Worm (Caenorhabditis elegans) whole organism, mixed stage, embryonic: ENCODE data around the gene srw-138.

Experiments used
- blmp-1 ChIP-seq: fragments of 150-350 bp; optimal IDR thresholded peaks from 2 replicates; lab custom pipeline; 2014; ENCODE audit warnings: missing biosample characterization, missing genetic modification characterization
- ceh-83 ChIP-seq: fragments of 200-800 bp; sonication (Bioruptor generic); optimal IDR thresholded peaks from 2 replicates; lab custom pipeline; 2018; ENCODE audit warnings: mild to moderate bottlenecking, missing genetic modification characterization, missing compliant biosample characterization
- ces-1 ChIP-seq: fragments of 150-350 bp; optimal IDR thresholded peaks from 2 replicates; lab custom pipeline; 2014; ENCODE audit warnings: missing biosample characterization, missing genetic modification reagents, missing genetic modification characterization
- elt-1 ChIP-seq: sonication (generic microtip); optimal IDR thresholded peaks from 2 replicates; lab custom pipeline; 2017; ENCODE audit warnings: missing genetic modification characterization, mild to moderate bottlenecking, missing compliant biosample characterization, antibody characterized with exemption, moderate library complexity, borderline replicate concordance; ENCODE audit not compliant: insufficient read depth
- elt-3 ChIP-seq: fragments of 150-350 bp; optimal IDR thresholded peaks from 2 replicates; lab custom pipeline; 2014; ENCODE audit warnings: missing biosample characterization, missing genetic modification characterization
- lin-13 ChIP-seq: fragments of 150-350 bp; optimal IDR thresholded peaks from 2 replicates; lab custom pipeline; 2014; ENCODE audit warnings: missing biosample characterization, missing genetic modification characterization
- lsy-2 ChIP-seq: fragments of 150-350 bp; optimal IDR thresholded peaks from 2 replicates; lab custom pipeline; 2014; ENCODE audit warnings: missing biosample characterization, missing genetic modification characterization
- nhr-12 ChIP-seq: fragments of 150-350 bp; optimal IDR thresholded peaks from 2 replicates; lab custom pipeline; 2014; ENCODE audit warnings: missing biosample characterization, missing genetic modification characterization
- pha-4 ChIP-seq: fragments of 150-350 bp; optimal IDR thresholded peaks from 2 replicates; lab custom pipeline; 2018; ENCODE audit warnings: missing biosample characterization, missing genetic modification reagents, missing genetic modification characterization
- snpc-4 ChIP-seq: fragments of 150-350 bp; optimal IDR thresholded peaks from 2 replicates; lab custom pipeline; 2014; ENCODE audit warnings: missing biosample characterization, missing genetic modification characterization
- unc-39 ChIP-seq: fragments of 150-350 bp; optimal IDR thresholded peaks from 2 replicates; lab custom pipeline; 2014; ENCODE audit warnings: missing biosample characterization, missing genetic modification characterization
- unc-62 ChIP-seq: fragments of 150-350 bp; optimal IDR thresholded peaks from 2 replicates; lab custom pipeline; 2014; ENCODE audit warnings: missing biosample characterization, missing genetic modification reagents, missing genetic modification characterization

ce11 chrV:2976287-2976686, 13.4 kb upstream of the srw-138 start, which contains the start of gene srw-124:
- no peak for TF ChIP-seq elt-3 (tag; lab: Kevin White, UChicago)
- no peak for TF ChIP-seq lsy-2
- TF ChIP-seq lin-13 (tag; lab: Kevin White, UChicago), result no peak
- no peak for TF ChIP-seq elt-1 (tag; lab: Kevin White, UChicago)
- no peak for TF ChIP-seq snpc-4 (tag; lab: Kevin White, UChicago)
- no peak for TF ChIP-seq blmp-1 (tag; lab: Kevin White, UChicago)
- TF ChIP-seq unc-39 (tag; lab: Kevin White, UChicago), result no peak
- TF ChIP-seq ceh-83 (GFP tag; lab: Kevin White, UChicago), result no peak
- no peak for TF ChIP-seq ces-1 (GFP tag; lab: Kevin White, UChicago)
- no peak for TF ChIP-seq pha-4 (tag; lab: Kevin White, UChicago)
- TF ChIP-seq nhr-12 (tag; lab: Kevin White, UChicago), result no peak
- TF ChIP-seq unc-62 (GFP tag; lab: Kevin White, UChicago), result no peak
